Fruit fly (Drosophila melanogaster): Measurements from ENCODE around the gene CG14269.

dm6 chrX:3451916-3452315, 16.3 kb upstream of the CG14269 start:
- no peak for TF ChIP-seq Mnt (GFP tag; optimal IDR thresholded peaks at IDR 0.05)
- no peak for TF ChIP-seq Crg-1 (GFP tag; optimal IDR thresholded peaks at IDR 0.05)
- TF ChIP-seq CG12768 (GFP tag; optimal IDR thresholded peaks at IDR 0.05): no peak
- no peak for TF ChIP-seq CG7045 (GFP tag; optimal IDR thresholded peaks at IDR 0.05)
- TF ChIP-seq Hr96 (GFP tag; optimal IDR thresholded peaks at IDR 0.05): no peak
